Worm (Caenorhabditis elegans): ENCODE measurements around the gene F57B9.3.

DNA sequence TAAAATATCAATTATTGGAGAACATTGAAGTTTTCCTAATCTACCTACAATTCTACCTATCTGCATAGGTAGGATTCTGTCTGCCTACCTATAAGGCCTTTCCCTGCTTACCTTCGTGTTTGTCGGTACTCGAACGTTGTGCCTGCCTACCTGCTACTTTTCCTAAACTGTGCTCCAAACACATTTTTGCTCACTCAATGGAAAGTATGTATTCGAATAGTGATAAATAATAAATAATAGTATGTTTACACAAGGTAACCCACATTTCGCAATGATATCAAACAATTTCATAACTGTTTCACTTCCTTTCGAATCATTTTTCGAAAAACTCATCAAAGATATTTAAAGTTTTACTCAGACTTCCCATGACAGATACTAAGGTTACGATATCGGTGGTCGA, at the start of gene F57B9.3:
- TF ChIP-seq ama-1 (optimal IDR thresholded peaks at IDR 0.05) (no peak), snpc-4 (tag; optimal IDR thresholded peaks at IDR 0.05) (no peak), nhr-11 (tag; optimal IDR thresholded peaks at IDR 0.05) (no peak), R02D3.7 (tag; optimal IDR thresholded peaks at IDR 0.05) (no peak), nhr-23 (tag; optimal IDR thresholded peaks at IDR 0.05) (no peak), pha-4 (tag; optimal IDR thresholded peaks at IDR 0.05) (peak; percentile 43), tbx-2 (tag; optimal IDR thresholded peaks at IDR 0.05) (no peak), lin-39 (tag; optimal IDR thresholded peaks at IDR 0.05) (no peak)
